Fruit fly (Drosophila melanogaster) whole organism, embryonic: ENCODE measurements around the gene CG33332.

ENCODE experiments used
- B-H2 ChIP-seq: fragments of 200-800 bp; sonication (Bioruptor generic); optimal IDR thresholded peaks from 2 replicates; lab custom pipeline; 2018; ENCODE audit warnings: missing biosample characterization, mild to moderate bottlenecking, missing genetic modification characterization
- BEAF-32 ChIP-seq: fragments of 200-800 bp; sonication (Bioruptor generic); optimal IDR thresholded peaks from 3 replicates; lab custom pipeline; 2017; ENCODE audit warnings: missing biosample characterization, missing genetic modification characterization, mild to moderate bottlenecking, moderate library complexity, missing genetic modification reagents
- BtbVII ChIP-seq: fragments of 200-800 bp; sonication (Bioruptor generic); optimal IDR thresholded peaks from 3 replicates; lab custom pipeline; 2017; ENCODE audit warnings: missing biosample characterization, mild to moderate bottlenecking, missing genetic modification characterization
- CG10267 ChIP-seq: fragments of 200-800 bp; sonication (Bioruptor generic); optimal IDR thresholded peaks from 2 replicates; lab custom pipeline; 2018; ENCODE audit warnings: missing biosample characterization, mild to moderate bottlenecking, missing genetic modification characterization, moderate library complexity
- CG10959 ChIP-seq: fragments of 200-800 bp; sonication (Bioruptor generic); IDR thresholded peaks from 2 replicates; pipeline ENCODE4 v1.3.6; 2022; ENCODE audit warnings: missing biosample characterization, missing genetic modification characterization
- CG11723 ChIP-seq: fragments of 200-800 bp; sonication (Bioruptor generic); optimal IDR thresholded peaks from 2 replicates; lab custom pipeline; 2017; ENCODE audit warnings: missing biosample characterization, mild to moderate bottlenecking, missing genetic modification characterization
- CG14965 ChIP-seq: fragments of 200-800 bp; sonication (Bioruptor generic); optimal IDR thresholded peaks from 2 replicates; lab custom pipeline; 2016; ENCODE audit warnings: missing biosample characterization, missing genetic modification characterization, borderline replicate concordance
- CG15696 ChIP-seq: fragments of 200-800 bp; sonication (Bioruptor generic); optimal IDR thresholded peaks from 2 replicates; lab custom pipeline; 2019; ENCODE audit warnings: missing biosample characterization, mild to moderate bottlenecking, missing genetic modification characterization, moderate library complexity
- CG2202 ChIP-seq: fragments of 200-800 bp; sonication (Bioruptor generic); optimal IDR thresholded peaks from 2 replicates; lab custom pipeline; 2018; ENCODE audit warnings: missing biosample characterization, mild to moderate bottlenecking, missing genetic modification characterization
- CG2678 ChIP-seq: fragments of 200-800 bp; sonication (Bioruptor generic); optimal IDR thresholded peaks from 3 replicates; lab custom pipeline; 2019; ENCODE audit warnings: missing biosample characterization, mild to moderate bottlenecking, missing genetic modification characterization, moderate library complexity
- CG31365 ChIP-seq: fragments of 200-800 bp; sonication (Bioruptor generic); optimal IDR thresholded peaks from 2 replicates; lab custom pipeline; 2018; ENCODE audit warnings: missing biosample characterization, mild to moderate bottlenecking, missing genetic modification characterization
- CG32767 ChIP-seq: fragments of 200-800 bp; sonication (Bioruptor generic); IDR thresholded peaks from 2 replicates; pipeline ENCODE4 v1.3.6; 2022; ENCODE audit warnings: missing biosample characterization, missing genetic modification characterization
- CG4404 ChIP-seq: fragments of 200-800 bp; sonication (Bioruptor generic); IDR thresholded peaks from 2 replicates; pipeline ENCODE4 v1.3.6; 2022; ENCODE audit warnings: missing biosample characterization, missing genetic modification characterization
- CG6683 ChIP-seq: fragments of 200-800 bp; sonication (Bioruptor generic); optimal IDR thresholded peaks from 2 replicates; lab custom pipeline; 2017; ENCODE audit warnings: missing biosample characterization, mild to moderate bottlenecking, missing genetic modification characterization, missing genetic modification reagents
- CG6689 ChIP-seq: fragments of 200-800 bp; sonication (Bioruptor generic); IDR thresholded peaks from 2 replicates; pipeline ENCODE4 v1.3.6; 2022; ENCODE audit warnings: missing biosample characterization, missing genetic modification characterization
- CG8388 ChIP-seq: fragments of 200-800 bp; sonication (Bioruptor generic); optimal IDR thresholded peaks from 2 replicates; lab custom pipeline; 2019; ENCODE audit warnings: missing biosample characterization, mild to moderate bottlenecking, missing genetic modification characterization, moderate library complexity
- CG8478 ChIP-seq: fragments of >200 bp; optimal IDR thresholded peaks from 2 replicates; lab custom pipeline; 2018
- CG8765 ChIP-seq: fragments of 200-800 bp; sonication (Bioruptor generic); IDR thresholded peaks from 2 replicates; pipeline ENCODE4 v1.3.6; 2022; ENCODE audit warnings: missing biosample characterization, missing genetic modification characterization
- Elba2 ChIP-seq: fragments of 200-800 bp; sonication (Bioruptor generic); optimal IDR thresholded peaks from 3 replicates; lab custom pipeline; 2016; ENCODE audit warnings: missing biosample characterization, missing genetic modification characterization
- HLH54F ChIP-seq: fragments of 200-800 bp; sonication (Bioruptor generic); optimal IDR thresholded peaks from 3 replicates; lab custom pipeline; 2016; ENCODE audit warnings: missing biosample characterization, missing genetic modification characterization
- Myb ChIP-seq: fragments of 200-800 bp; sonication (Bioruptor generic); optimal IDR thresholded peaks from 2 replicates; lab custom pipeline; 2016; ENCODE audit warnings: missing biosample characterization, missing genetic modification characterization
- Nf-YB ChIP-seq: fragments of 200-800 bp; sonication (Bioruptor generic); optimal IDR thresholded peaks from 3 replicates; lab custom pipeline; 2019; ENCODE audit warnings: missing biosample characterization, mild to moderate bottlenecking, missing genetic modification characterization, moderate library complexity
- Opbp ChIP-seq: fragments of 200-800 bp; sonication (Bioruptor generic); IDR thresholded peaks from 3 replicates; pipeline ENCODE4 v1.3.6; 2022; ENCODE audit warnings: missing biosample characterization, missing genetic modification characterization; ENCODE audit not compliant: partially characterized antibody
- Sry-β ChIP-seq: fragments of 200-800 bp; sonication (Bioruptor generic); optimal IDR thresholded peaks from 2 replicates; lab custom pipeline; 2018; ENCODE audit warnings: missing biosample characterization, mild to moderate bottlenecking, missing genetic modification characterization, moderate library complexity
- Tbp ChIP-seq: fragments of >200 bp; optimal IDR thresholded peaks from 2 replicates; lab custom pipeline; 2018; ENCODE audit warnings: missing biosample characterization, missing genetic modification characterization
- Xrp1 ChIP-seq: fragments of 200-800 bp; sonication (Bioruptor generic); IDR thresholded peaks from 2 replicates; pipeline ENCODE4 v1.3.6; 2022; ENCODE audit warnings: missing biosample characterization, missing genetic modification characterization
- chinmo ChIP-seq: fragments of 200-800 bp; sonication (Bioruptor generic); IDR thresholded peaks from 4 replicates; pipeline ENCODE4 v1.3.6; 2022; ENCODE audit warnings: missing biosample characterization, missing genetic modification characterization; ENCODE audit not compliant: partially characterized antibody
- ci ChIP-seq: fragments of 200-800 bp; sonication (Bioruptor generic); IDR thresholded peaks from 3 replicates; pipeline ENCODE4 v1.3.6; 2022; ENCODE audit warnings: missing biosample characterization, missing genetic modification characterization
- dan ChIP-seq: fragments of 200-800 bp; sonication (Bioruptor generic); IDR thresholded peaks from 2 replicates; pipeline ENCODE4 v1.3.6; 2022; ENCODE audit warnings: missing biosample characterization, missing genetic modification characterization
- ems ChIP-seq: fragments of 200-800 bp; sonication (Bioruptor generic); optimal IDR thresholded peaks from 3 replicates; lab custom pipeline; 2016; ENCODE audit warnings: missing biosample characterization, missing genetic modification characterization
- gcm ChIP-seq: fragments of 200-800 bp; sonication (Bioruptor generic); optimal IDR thresholded peaks from 2 replicates; lab custom pipeline; 2019; ENCODE audit warnings: missing biosample characterization, mild to moderate bottlenecking, missing genetic modification characterization, moderate library complexity
- gem ChIP-seq: fragments of 200-800 bp; sonication (Bioruptor generic); optimal IDR thresholded peaks from 2 replicates; lab custom pipeline; 2019; ENCODE audit warnings: missing biosample characterization, mild to moderate bottlenecking, missing genetic modification characterization, moderate library complexity
- her ChIP-seq: fragments of 200-800 bp; sonication (Bioruptor generic); optimal IDR thresholded peaks from 2 replicates; lab custom pipeline; 2016; ENCODE audit warnings: missing biosample characterization, missing genetic modification characterization
- ind ChIP-seq: fragments of 200-800 bp; sonication (Bioruptor generic); optimal IDR thresholded peaks from 3 replicates; lab custom pipeline; 2016; ENCODE audit warnings: missing biosample characterization, missing genetic modification characterization
- jing ChIP-seq: fragments of 200-800 bp; sonication (Bioruptor generic); optimal IDR thresholded peaks from 2 replicates; lab custom pipeline; 2018; ENCODE audit warnings: missing biosample characterization, mild to moderate bottlenecking, missing genetic modification characterization
- jumu ChIP-seq: fragments of 200-800 bp; sonication (Bioruptor generic); optimal IDR thresholded peaks from 3 replicates; lab custom pipeline; 2016; ENCODE audit warnings: missing biosample characterization, missing genetic modification characterization
- kah ChIP-seq: fragments of 200-800 bp; sonication (Bioruptor generic); optimal IDR thresholded peaks from 2 replicates; lab custom pipeline; 2018; ENCODE audit warnings: missing biosample characterization, mild to moderate bottlenecking, missing genetic modification characterization
- ken ChIP-seq: fragments of 200-800 bp; sonication (Bioruptor generic); IDR thresholded peaks from 3 replicates; pipeline ENCODE4 v1.3.6; 2022; ENCODE audit warnings: missing biosample characterization, missing genetic modification characterization
- kni ChIP-seq: fragments of 200-800 bp; sonication (Bioruptor generic); optimal IDR thresholded peaks from 3 replicates; lab custom pipeline; 2017; ENCODE audit warnings: mild to moderate bottlenecking, missing biosample characterization, missing genetic modification reagents, missing genetic modification characterization
- lab ChIP-seq: fragments of 200-800 bp; sonication (Bioruptor generic); optimal IDR thresholded peaks from 3 replicates; lab custom pipeline; 2017; ENCODE audit warnings: missing biosample characterization, missing genetic modification characterization, mild to moderate bottlenecking, moderate library complexity, missing genetic modification reagents
- nerfin-2 ChIP-seq: fragments of 200-800 bp; sonication (Bioruptor generic); IDR thresholded peaks from 2 replicates; pipeline ENCODE4 v1.3.6; 2022; ENCODE audit warnings: missing biosample characterization, missing genetic modification characterization; ENCODE audit not compliant: partially characterized antibody
- odd ChIP-seq: fragments of 200-800 bp; sonication (Bioruptor generic); optimal IDR thresholded peaks from 2 replicates; lab custom pipeline; 2017; ENCODE audit warnings: missing biosample characterization, mild to moderate bottlenecking, missing genetic modification characterization
- pnt ChIP-seq: fragments of 200-800 bp; sonication (Bioruptor generic); optimal IDR thresholded peaks from 3 replicates; lab custom pipeline; 2016; ENCODE audit warnings: missing biosample characterization, missing genetic modification characterization
- rib ChIP-seq: fragments of 200-800 bp; sonication (Bioruptor generic); IDR thresholded peaks from 2 replicates; pipeline ENCODE4 v1.3.6; 2022; ENCODE audit warnings: missing biosample characterization, missing genetic modification characterization
- tin ChIP-seq: fragments of 200-800 bp; sonication (Bioruptor generic); optimal IDR thresholded peaks from 3 replicates; lab custom pipeline; 2016; ENCODE audit warnings: missing biosample characterization, missing genetic modification characterization
- tna ChIP-seq: fragments of 200-800 bp; sonication (Bioruptor generic); IDR thresholded peaks from 2 replicates; pipeline ENCODE4 v1.3.6; 2022; ENCODE audit warnings: missing biosample characterization, missing genetic modification characterization; ENCODE audit not compliant: partially characterized antibody
- unc-4 ChIP-seq: fragments of 200-800 bp; sonication (Bioruptor generic); IDR thresholded peaks from 2 replicates; pipeline ENCODE4 v1.3.6; 2022; ENCODE audit warnings: missing biosample characterization, missing genetic modification characterization; ENCODE audit not compliant: partially characterized antibody
- usp ChIP-seq: fragments of >200 bp; optimal IDR thresholded peaks from 2 replicates; lab custom pipeline; 2017; ENCODE audit warnings: missing biosample characterization, missing genetic modification characterization
- wdn ChIP-seq: fragments of 200-800 bp; sonication (Bioruptor generic); IDR thresholded peaks from 2 replicates; pipeline ENCODE4 v1.3.6; 2022; ENCODE audit warnings: missing biosample characterization, missing genetic modification characterization
- zen2 ChIP-seq: fragments of 200-800 bp; sonication (Bioruptor generic); IDR thresholded peaks from 3 replicates; pipeline ENCODE4 v1.3.6; 2022; ENCODE audit warnings: missing biosample characterization, missing genetic modification characterization; ENCODE audit not compliant: partially characterized antibody

CG33332 gene

dm6 chr3R:14853767-14854191, 32.5 kb upstream of the CG33332 start (continued):
- TF ChIP-seq lab (GFP tag; lab: Kevin White, UChicago) (peak; percentile 87), zen2 (GFP tag; lab: Robert Waterston, UW) (peak; percentile 29; the same call in 1 of the 3 replicates), rib (GFP tag; lab: Robert Waterston, UW) (0 out of 2 replicates have a peak, but pooled peaks have one; percentile 48), gem (tag; lab: Kevin White, UChicago) (no peak), nerfin-2 (GFP tag; lab: Robert Waterston, UW) (no peak), ems (GFP tag; lab: Kevin White, UChicago) (peak; percentile 5), jing (GFP tag; lab: Kevin White, UChicago) (no peak), usp (no peak), Myb (GFP tag; lab: Kevin White, UChicago) (peak; percentile 20), gcm (GFP tag; lab: Kevin White, UChicago) (no peak), CG8765 (GFP tag; lab: Robert Waterston, UW) (no peak), Xrp1 (peak; percentile 42; the same call in 1 of the 2 replicates), CG8478 (lab: Kevin White, UChicago) (no peak), CG8388 (GFP tag; lab: Kevin White, UChicago) (no peak), BEAF-32 (no peak), jumu (GFP tag; lab: Kevin White, UChicago) (no peak), tna (GFP tag; lab: Robert Waterston, UW) (no peak), ci (GFP tag; lab: Robert Waterston, UW) (peak; percentile 89), B-H2 (GFP tag; lab: Kevin White, UChicago) (peak; percentile 72), CG31365 (tag; lab: Kevin White, UChicago) (peak; percentile 21), ken (GFP tag; lab: Robert Waterston, UW) (0 out of 3 replicates have a peak, but pooled peaks have one; percentile 16), Nf-YB (GFP tag; lab: Kevin White, UChicago) (peak; percentile 34), CG6689 (no peak), Sry-β (GFP tag; lab: Kevin White, UChicago) (no peak), CG10959 (GFP tag; lab: Robert Waterston, UW) (0 out of 2 replicates have a peak, but pooled peaks have one; percentile 8), CG6683 (GFP tag; lab: Kevin White, UChicago) (peak; percentile 62), CG11723 (GFP tag; lab: Kevin White, UChicago) (peak; percentile 53), kah (GFP tag; lab: Kevin White, UChicago) (peak; percentile 41), CG2678 (tag; lab: Kevin White, UChicago) (peak; percentile 41), Tbp (GFP tag; lab: Kevin White, UChicago) (no peak), dan (GFP tag; lab: Robert Waterston, UW) (no peak), CG4404 (GFP tag; lab: Robert Waterston, UW) (no peak), CG32767 (no peak; the same call in 1 of the 2 replicates), CG14965 (GFP tag; lab: Kevin White, UChicago) (no peak), odd (GFP tag; lab: Kevin White, UChicago) (peak; percentile 82), Opbp (peak; percentile 41; the same call in 2 of the 3 replicates), her (GFP tag; lab: Kevin White, UChicago) (peak; percentile 64), CG15696 (tag; lab: Kevin White, UChicago) (no peak), chinmo (GFP tag; lab: Robert Waterston, UW) (peak; percentile 89; the same call in 2 of the 4 replicates), kni (GFP tag; lab: Kevin White, UChicago) (peak; percentile 80), HLH54F (GFP tag; lab: Kevin White, UChicago) (no peak), tin (GFP tag; lab: Kevin White, UChicago) (no peak), unc-4 (GFP tag; lab: Robert Waterston, UW) (no peak), pnt (GFP tag; lab: Kevin White, UChicago) (no peak), CG10267 (tag; lab: Kevin White, UChicago) (peak; percentile 31), ind (GFP tag; lab: Kevin White, UChicago) (no peak), CG2202 (tag; lab: Kevin White, UChicago) (peak; percentile 21), Elba2 (no peak), BtbVII (GFP tag; lab: Kevin White, UChicago) (peak; percentile 84), wdn (GFP tag; lab: Robert Waterston, UW) (0 out of 2 replicates have a peak, but pooled peaks have one; percentile 29)
